Fruit fly (Drosophila melanogaster) whole organism, wandering third instar larva: Measurements from ENCODE around the gene Takl2.

ENCODE experiments used
- Abd-B ChIP-seq: fragments of >200 bp; optimal IDR thresholded peaks from 2 replicates; lab custom pipeline; 2017; ENCODE audit warnings: missing biosample characterization, missing genetic modification characterization
- CG9705 ChIP-seq: fragments of 200-800 bp; sonication (Bioruptor generic); optimal IDR thresholded peaks from 2 replicates; lab custom pipeline; 2018; ENCODE audit warnings: missing biosample characterization, mild to moderate bottlenecking, missing genetic modification characterization
- Dfd ChIP-seq: fragments of >200 bp; optimal IDR thresholded peaks from 2 replicates; lab custom pipeline; 2017; ENCODE audit warnings: missing biosample characterization, missing genetic modification characterization
- Dif ChIP-seq: fragments of 200-275, 200-300 bp; sonication (Bioruptor generic); optimal IDR thresholded peaks from 2 replicates; lab custom pipeline; 2018; ENCODE audit warnings: missing biosample characterization, missing genetic modification characterization; ENCODE audit not compliant: partially characterized antibody
- GATAd ChIP-seq: sonication (Bioruptor generic); optimal IDR thresholded peaks from 2 replicates; lab custom pipeline; 2016; ENCODE audit warnings: missing biosample characterization, missing genetic modification characterization
- HLH106 ChIP-seq: fragments of 200-800 bp; optimal IDR thresholded peaks from 3 replicates; lab custom pipeline; 2019; ENCODE audit warnings: missing biosample characterization, mild to moderate bottlenecking, missing genetic modification characterization, moderate library complexity
- Hnf4 ChIP-seq: fragments of 200-800 bp; sonication (Bioruptor generic); optimal IDR thresholded peaks from 2 replicates; lab custom pipeline; 2016; ENCODE audit warnings: missing biosample characterization, mild to moderate bottlenecking, missing genetic modification characterization
- Hr78 ChIP-seq: fragments of >200 bp; optimal IDR thresholded peaks from 2 replicates; lab custom pipeline; 2017; ENCODE audit warnings: missing biosample characterization, missing genetic modification characterization
- Hr83 ChIP-seq: fragments of 200-300 bp; sonication (Bioruptor generic); optimal IDR thresholded peaks from 2 replicates; lab custom pipeline; 2016; ENCODE audit warnings: missing biosample characterization, mild to moderate bottlenecking, missing genetic modification characterization, moderate library complexity; ENCODE audit not compliant: poor library complexity, severe bottlenecking
- Jra ChIP-seq: sonication (Bioruptor generic); optimal IDR thresholded peaks from 2 replicates; lab custom pipeline; 2016; ENCODE audit warnings: missing biosample characterization, missing genetic modification characterization
- Myc ChIP-seq: fragments of >200 bp; optimal IDR thresholded peaks from 2 replicates; lab custom pipeline; 2017
- N ChIP-seq: fragments of >200 bp; optimal IDR thresholded peaks from 2 replicates; lab custom pipeline; 2018; ENCODE audit warnings: missing biosample characterization, missing external identifiers, missing genetic modification characterization
- OdsH ChIP-seq: fragments of 200-800 bp; sonication (Bioruptor generic); optimal IDR thresholded peaks from 2 replicates; lab custom pipeline; 2016; ENCODE audit warnings: missing biosample characterization, mild to moderate bottlenecking, missing genetic modification characterization
- Rel ChIP-seq, 2 experiments: fragments of 200-800 bp; sonication (Bioruptor generic) in 1 of 2; optimal IDR thresholded peaks; 2 replicates in 1 of 2; 3 replicates in 1 of 2; lab custom pipeline; 2016 to 2019; ENCODE audit warnings: mild to moderate bottlenecking in 2 of 2, missing biosample characterization in 2 of 2, missing genetic modification characterization in 2 of 2, moderate library complexity in 1 of 2
- Sp1 ChIP-seq: fragments of 200-800 bp; sonication (Bioruptor generic); optimal IDR thresholded peaks from 3 replicates; lab custom pipeline; 2019; ENCODE audit warnings: missing biosample characterization, mild to moderate bottlenecking, missing genetic modification characterization, moderate library complexity
- Vsx2 ChIP-seq: fragments of 200-300, 225-300 bp; sonication (Bioruptor generic); optimal IDR thresholded peaks from 2 replicates; lab custom pipeline; 2018; ENCODE audit warnings: missing biosample characterization, missing genetic modification characterization; ENCODE audit not compliant: partially characterized antibody
- br ChIP-seq: fragments of 200-800 bp; sonication (Bioruptor generic); optimal IDR thresholded peaks from 2 replicates; lab custom pipeline; 2016; ENCODE audit warnings: missing biosample characterization, missing genetic modification characterization
- brk ChIP-seq: fragments of 200-800 bp; sonication (Bioruptor generic); optimal IDR thresholded peaks from 2 replicates; lab custom pipeline; 2016; ENCODE audit warnings: missing biosample characterization, mild to moderate bottlenecking, missing genetic modification characterization
- dl ChIP-seq, 2 experiments: fragments of 175-275, 200-275 bp in 1 of 2; fragments of 200-275 bp in 1 of 2; sonication (Bioruptor generic); optimal IDR thresholded peaks; lab custom pipeline; 2018; ENCODE audit warnings: mild to moderate bottlenecking in 2 of 2, missing biosample characterization in 2 of 2, missing genetic modification characterization in 2 of 2, moderate library complexity in 2 of 2; ENCODE audit not compliant: partially characterized antibody in 2 of 2, insufficient read depth in 1 of 2
- dmrt93B ChIP-seq: fragments of 200-800 bp; sonication (Bioruptor generic); optimal IDR thresholded peaks from 2 replicates; lab custom pipeline; 2018; ENCODE audit warnings: missing biosample characterization, mild to moderate bottlenecking, missing genetic modification characterization
- dsf ChIP-seq: sonication (Bioruptor generic); optimal IDR thresholded peaks from 2 replicates; lab custom pipeline; 2016; ENCODE audit warnings: missing biosample characterization, missing genetic modification characterization, borderline replicate concordance
- ey ChIP-seq: fragments of 200-800 bp; sonication (Bioruptor generic); optimal IDR thresholded peaks from 2 replicates; lab custom pipeline; 2016; ENCODE audit warnings: missing biosample characterization, missing genetic modification characterization
- foxo ChIP-seq, 2 experiments: fragments of 200-800 bp; sonication (Bioruptor generic); optimal IDR thresholded peaks; 2 replicates in 1 of 2; 3 replicates in 1 of 2; lab custom pipeline; 2016 to 2017; ENCODE audit warnings: missing biosample characterization in 2 of 2, missing genetic modification characterization in 2 of 2
- fru ChIP-seq: fragments of 200-800 bp; sonication (Bioruptor generic); optimal IDR thresholded peaks from 3 replicates; lab custom pipeline; 2016; ENCODE audit warnings: missing biosample characterization, mild to moderate bottlenecking, missing genetic modification characterization
- h ChIP-seq: fragments of 200-800 bp; sonication (Bioruptor generic); optimal IDR thresholded peaks from 3 replicates; lab custom pipeline; 2016; ENCODE audit warnings: missing biosample characterization, mild to moderate bottlenecking, missing genetic modification characterization
- lola ChIP-seq: fragments of >200 bp; optimal IDR thresholded peaks from 2 replicates; lab custom pipeline; 2017; ENCODE audit warnings: missing biosample characterization, missing genetic modification characterization
- psq ChIP-seq: fragments of 200-800 bp; sonication (Bioruptor generic); optimal IDR thresholded peaks from 3 replicates; lab custom pipeline; 2017; ENCODE audit warnings: missing biosample characterization, mild to moderate bottlenecking, missing genetic modification characterization, moderate library complexity
- rgr ChIP-seq: fragments of 200-800 bp; sonication (Bioruptor generic); optimal IDR thresholded peaks from 3 replicates; lab custom pipeline; 2016; ENCODE audit warnings: missing biosample characterization, mild to moderate bottlenecking, missing genetic modification characterization
- sage ChIP-seq: fragments of 200-800 bp; sonication (Bioruptor generic); optimal IDR thresholded peaks from 2 replicates; lab custom pipeline; 2016; ENCODE audit warnings: missing biosample characterization, mild to moderate bottlenecking, missing genetic modification characterization
- sv ChIP-seq: fragments of 200-800 bp; sonication (Bioruptor generic); optimal IDR thresholded peaks from 3 replicates; lab custom pipeline; 2016; ENCODE audit warnings: missing biosample characterization, missing genetic modification characterization
- tai ChIP-seq: sonication (Bioruptor generic); optimal IDR thresholded peaks from 2 replicates; lab custom pipeline; 2016; ENCODE audit warnings: missing biosample characterization, missing genetic modification characterization
- usp ChIP-seq: fragments of >200 bp; optimal IDR thresholded peaks from 2 replicates; lab custom pipeline; 2017; ENCODE audit warnings: missing biosample characterization, missing genetic modification characterization
- woc ChIP-seq: sonication (Bioruptor generic); optimal IDR thresholded peaks from 2 replicates; lab custom pipeline; 2016; ENCODE audit warnings: missing biosample characterization, mild to moderate bottlenecking, missing genetic modification characterization

Gene Takl2

dm6 chr3R:22690311-22690710 lies 43.3 kb downstream of the Takl2 start, which contains the start of the genes wfs1 and Nup133 (continued):
- TF ChIP-seq Sp1 (peak; percentile 79), HLH106 (tag; lab: Kevin White, UChicago) (peak; percentile 89)

- TF ChIP-seq fru (GFP tag; lab: Kevin White, UChicago) (peak; percentile 48), woc (GFP tag; lab: Kevin White, UChicago) (peak; percentile 42), rgr (GFP tag; lab: Kevin White, UChicago) (peak; percentile 61), foxo (GFP tag; optimal IDR thresholded peaks at IDR 0.05; lab: Kevin White, UChicago) (peak in 1 of 2 experiments; percentile 55), lola (GFP tag; lab: Kevin White, UChicago) (no peak), GATAd (GFP tag; lab: Kevin White, UChicago) (no peak), OdsH (GFP tag; lab: Kevin White, UChicago) (peak; percentile 58), psq (GFP tag; lab: Kevin White, UChicago) (peak; percentile 46), HLH106 (tag; lab: Kevin White, UChicago) (peak; percentile 64), Myc (lab: Kevin White, UChicago) (no peak), ey (GFP tag; lab: Kevin White, UChicago) (peak; percentile 3), Hr78 (no peak), CG9705 (GFP tag; lab: Kevin White, UChicago) (peak; percentile 26), dmrt93B (GFP tag; lab: Kevin White, UChicago) (no peak), Hr83 (peak; percentile 52), tai (GFP tag; lab: Kevin White, UChicago) (no peak), dl (GFP tag; optimal IDR thresholded peaks at IDR 0.05; lab: Kevin White, UChicago; ENCODE audit: insufficient read depth in 1 of 2, partially characterized antibody in 2 of 2) (no peak), usp (GFP tag; lab: Kevin White, UChicago) (no peak), dsf (GFP tag; lab: Kevin White, UChicago) (peak; percentile 34), br (GFP tag; lab: Kevin White, UChicago) (peak; percentile 60), Dif (GFP tag; lab: Kevin White, UChicago) (no peak), Sp1 (peak; percentile 59), h (peak; percentile 67), N (GFP tag; lab: Kevin White, UChicago) (no peak), sv (peak; percentile 47), Abd-B (GFP tag; lab: Kevin White, UChicago) (no peak), Rel (GFP tag; optimal IDR thresholded peaks at IDR 0.05; lab: Kevin White, UChicago) (no peak), Rel (tag; optimal IDR thresholded peaks at IDR 0.05; lab: Kevin White, UChicago) (peak; percentile 57)
- TF ChIP-seq, all 38 proteins: peak for 16
Measured at dm6 chr3R:22686336-22686874, 47.2 kb downstream of the Takl2 start, which contains the start of the genes Gclm and CG17625. Gene Gclm (minus strand): TSS chr3R:22686510. Gene CG17625 (plus strand): TSS chr3R:22686849.

dm6 chr3R:22684948-22685253 lies 48.8 kb downstream of the Takl2 start:
- TF ChIP-seq Jra (GFP tag; lab: Kevin White, UChicago) (no peak), usp (GFP tag; lab: Kevin White, UChicago) (no peak), N (GFP tag; lab: Kevin White, UChicago) (no peak), Abd-B (GFP tag; lab: Kevin White, UChicago) (no peak), Vsx2 (GFP tag; lab: Kevin White, UChicago) (no peak), Myc (lab: Kevin White, UChicago) (no peak), br (GFP tag; lab: Kevin White, UChicago) (no peak), dl (GFP tag; optimal IDR thresholded peaks at IDR 0.05; lab: Kevin White, UChicago; ENCODE audit: insufficient read depth in 1 of 2, partially characterized antibody in 2 of 2) (no peak), sage (GFP tag; lab: Kevin White, UChicago) (no peak), Dfd (GFP tag; lab: Kevin White, UChicago) (no peak), ey (GFP tag; lab: Kevin White, UChicago) (no peak), brk (GFP tag; lab: Kevin White, UChicago) (no peak), foxo (GFP tag; optimal IDR thresholded peaks at IDR 0.05; lab: Kevin White, UChicago) (no peak), dmrt93B (GFP tag; lab: Kevin White, UChicago) (no peak), Hnf4 (GFP tag; lab: Kevin White, UChicago) (no peak), h (no peak), Dif (GFP tag; lab: Kevin White, UChicago) (no peak)
